Fruit fly (Drosophila melanogaster) whole organism, embryonic: Measurements from ENCODE around the gene CG34301.
A peak's percentile ranks its signal among the peaks of the same experiment; 100 is the strongest.

Source experiments
- ATbp ChIP-seq: fragments of 200-800 bp; sonication (Bioruptor generic); optimal IDR thresholded peaks from 2 replicates; lab custom pipeline; 2017; ENCODE audit warnings: missing biosample characterization, mild to moderate bottlenecking, missing genetic modification characterization, missing genetic modification reagents
- CG10274 ChIP-seq: fragments of 200-800 bp; sonication (Bioruptor generic); optimal IDR thresholded peaks from 3 replicates; lab custom pipeline; 2017; ENCODE audit warnings: missing biosample characterization, mild to moderate bottlenecking, missing genetic modification characterization
- CG11456 ChIP-seq: fragments of 200-800 bp; sonication (Bioruptor generic); IDR thresholded peaks from 3 replicates; pipeline ENCODE4 v1.3.6; 2022; ENCODE audit warnings: missing biosample characterization, missing genetic modification characterization
- CG11504 ChIP-seq: fragments of 200-800 bp; sonication (Bioruptor generic); optimal IDR thresholded peaks from 3 replicates; lab custom pipeline; 2019; ENCODE audit warnings: missing biosample characterization, mild to moderate bottlenecking, missing genetic modification characterization, moderate library complexity
- CG12155 ChIP-seq: fragments of 200-800 bp; sonication (Bioruptor generic); optimal IDR thresholded peaks from 3 replicates; lab custom pipeline; 2016; ENCODE audit warnings: missing biosample characterization, missing genetic modification characterization
- CG12744 ChIP-seq: fragments of 200-800 bp; sonication (Bioruptor generic); optimal IDR thresholded peaks from 2 replicates; lab custom pipeline; 2016; ENCODE audit warnings: missing biosample characterization, missing genetic modification characterization
- CG13287 ChIP-seq: fragments of 200-800 bp; sonication (Bioruptor generic); IDR thresholded peaks from 2 replicates; pipeline ENCODE4 v1.3.6; 2022; ENCODE audit warnings: missing biosample characterization, missing genetic modification characterization; ENCODE audit not compliant: partially characterized antibody
- CG15073 ChIP-seq: fragments of 200-800 bp; sonication (Bioruptor generic); optimal IDR thresholded peaks from 2 replicates; lab custom pipeline; 2016; ENCODE audit warnings: missing biosample characterization, missing genetic modification characterization
- CG1647 ChIP-seq: fragments of 200-800 bp; sonication (Bioruptor generic); optimal IDR thresholded peaks from 3 replicates; lab custom pipeline; 2016; ENCODE audit warnings: missing biosample characterization, missing genetic modification characterization
- CG16813 ChIP-seq: fragments of 200-800 bp; sonication (Bioruptor generic); IDR thresholded peaks from 3 replicates; pipeline ENCODE4 v1.3.6; 2022; ENCODE audit warnings: missing biosample characterization, missing genetic modification characterization; ENCODE audit not compliant: partially characterized antibody
- CG17612 ChIP-seq: fragments of 200-800 bp; sonication (Bioruptor generic); IDR thresholded peaks from 2 replicates; pipeline ENCODE4 v1.3.6; 2022; ENCODE audit warnings: missing biosample characterization, missing genetic modification characterization
- CG2129 ChIP-seq: fragments of 200-800 bp; sonication (Bioruptor generic); IDR thresholded peaks from 2 replicates; pipeline ENCODE4 v1.3.6; 2022; ENCODE audit warnings: missing biosample characterization, missing genetic modification characterization; ENCODE audit not compliant: partially characterized antibody
- CG2202 ChIP-seq: fragments of 200-800 bp; sonication (Bioruptor generic); optimal IDR thresholded peaks from 2 replicates; lab custom pipeline; 2018; ENCODE audit warnings: missing biosample characterization, mild to moderate bottlenecking, missing genetic modification characterization
- CG3065 ChIP-seq: fragments of 200-800 bp; sonication (Bioruptor generic); optimal IDR thresholded peaks from 2 replicates; lab custom pipeline; 2016; ENCODE audit warnings: missing biosample characterization, missing genetic modification characterization
- CG32532 ChIP-seq: fragments of 200-800 bp; sonication (Bioruptor generic); IDR thresholded peaks from 2 replicates; pipeline ENCODE4 v1.3.6; 2022; ENCODE audit warnings: missing biosample characterization, missing genetic modification characterization
- CG4282 ChIP-seq: fragments of 200-800 bp; sonication (Bioruptor generic); optimal IDR thresholded peaks from 2 replicates; lab custom pipeline; 2016; ENCODE audit warnings: missing biosample characterization, missing genetic modification characterization
- CG6272 ChIP-seq: fragments of 200-800 bp; sonication (Bioruptor generic); IDR thresholded peaks from 2 replicates; pipeline ENCODE4 v1.3.6; 2022; ENCODE audit warnings: missing biosample characterization, missing genetic modification characterization
- CG7786 ChIP-seq: fragments of 200-800 bp; sonication (Bioruptor generic); optimal IDR thresholded peaks from 2 replicates; lab custom pipeline; 2016; ENCODE audit warnings: missing biosample characterization, missing genetic modification characterization
- CG8388 ChIP-seq: fragments of 200-800 bp; sonication (Bioruptor generic); optimal IDR thresholded peaks from 2 replicates; lab custom pipeline; 2019; ENCODE audit warnings: missing biosample characterization, mild to moderate bottlenecking, missing genetic modification characterization, moderate library complexity
- CG9609 ChIP-seq: fragments of 200-800 bp; sonication (Bioruptor generic); optimal IDR thresholded peaks from 3 replicates; lab custom pipeline; 2016; ENCODE audit warnings: missing biosample characterization, missing genetic modification characterization
- CG9727 ChIP-seq: fragments of 200-800 bp; sonication (Bioruptor generic); optimal IDR thresholded peaks from 3 replicates; lab custom pipeline; 2017; ENCODE audit warnings: missing biosample characterization, mild to moderate bottlenecking, missing genetic modification characterization
- CG9876 ChIP-seq: fragments of 200-800 bp; sonication (Bioruptor generic); optimal IDR thresholded peaks from 2 replicates; lab custom pipeline; 2016; ENCODE audit warnings: missing biosample characterization, missing genetic modification characterization
- CG9932 ChIP-seq: fragments of 200-800 bp; sonication (Bioruptor generic); IDR thresholded peaks from 2 replicates; pipeline ENCODE4 v1.3.6; 2022; ENCODE audit warnings: missing biosample characterization, missing genetic modification characterization
- CHES-1-like ChIP-seq: fragments of 200-800 bp; sonication (Bioruptor generic); optimal IDR thresholded peaks from 2 replicates; lab custom pipeline; 2016; ENCODE audit warnings: missing biosample characterization, missing genetic modification characterization
- Dek ChIP-seq: fragments of 200-800 bp; sonication (Bioruptor generic); optimal IDR thresholded peaks from 3 replicates; lab custom pipeline; 2019; ENCODE audit warnings: missing biosample characterization, mild to moderate bottlenecking, missing genetic modification characterization, moderate library complexity
- MTF-1 ChIP-seq: fragments of 200-800 bp; sonication (Bioruptor generic); optimal IDR thresholded peaks from 2 replicates; lab custom pipeline; 2018; ENCODE audit warnings: missing biosample characterization, mild to moderate bottlenecking, missing genetic modification characterization, borderline replicate concordance
- Optix ChIP-seq: fragments of 200-800 bp; sonication (Bioruptor generic); IDR thresholded peaks from 3 replicates; pipeline ENCODE4 v1.3.6; 2022; ENCODE audit warnings: missing biosample characterization, missing genetic modification characterization
- Spps ChIP-seq: fragments of 200-800 bp; sonication (Bioruptor generic); optimal IDR thresholded peaks from 2 replicates; lab custom pipeline; 2018; ENCODE audit warnings: missing biosample characterization, mild to moderate bottlenecking, missing genetic modification characterization
- abd-A ChIP-seq: fragments of 200-800 bp; sonication (Bioruptor generic); optimal IDR thresholded peaks from 3 replicates; lab custom pipeline; 2019; ENCODE audit warnings: missing biosample characterization, mild to moderate bottlenecking, missing genetic modification characterization, moderate library complexity
- ap ChIP-seq: fragments of 200-800 bp; sonication (Bioruptor generic); IDR thresholded peaks from 2 replicates; pipeline ENCODE4 v1.3.6; 2022; ENCODE audit warnings: missing biosample characterization, missing genetic modification characterization
- ase ChIP-seq: fragments of 200-800 bp; sonication (Bioruptor generic); IDR thresholded peaks from 3 replicates; pipeline ENCODE4 v1.3.6; 2022; ENCODE audit warnings: missing biosample characterization, missing genetic modification characterization
- ash1 ChIP-seq: fragments of 200-800 bp; sonication (Bioruptor generic); optimal IDR thresholded peaks from 2 replicates; lab custom pipeline; 2018; ENCODE audit warnings: missing biosample characterization, mild to moderate bottlenecking, missing genetic modification characterization
- ato ChIP-seq: fragments of 200-800 bp; sonication (Bioruptor generic); IDR thresholded peaks from 2 replicates; pipeline ENCODE4 v1.3.6; 2022; ENCODE audit warnings: missing biosample characterization, missing genetic modification characterization; ENCODE audit not compliant: partially characterized antibody
- bigmax ChIP-seq: fragments of 200-800 bp; sonication (Bioruptor generic); optimal IDR thresholded peaks from 2 replicates; lab custom pipeline; 2018; ENCODE audit warnings: missing biosample characterization, mild to moderate bottlenecking, missing genetic modification characterization
- bowl ChIP-seq: fragments of 200-800 bp; sonication (Bioruptor generic); IDR thresholded peaks from 2 replicates; pipeline ENCODE4 v1.3.6; 2022; ENCODE audit warnings: missing biosample characterization, missing genetic modification characterization
- br ChIP-seq: fragments of >200 bp; optimal IDR thresholded peaks from 2 replicates; lab custom pipeline; 2017
- corto ChIP-seq: fragments of 200-800 bp; sonication (Bioruptor generic); optimal IDR thresholded peaks from 2 replicates; lab custom pipeline; 2016; ENCODE audit warnings: missing biosample characterization, mild to moderate bottlenecking, missing genetic modification characterization, moderate library complexity
- croc ChIP-seq: fragments of 200-800 bp; sonication (Bioruptor generic); conservative IDR thresholded peaks from 3 replicates; pipeline ENCODE4 v1.3.6; 2022; ENCODE audit warnings: missing biosample characterization, missing genetic modification characterization
- crp ChIP-seq, 2 experiments: fragments of 200-800 bp; sonication (Bioruptor generic); optimal IDR thresholded peaks; 2 replicates in 1 of 2; 3 replicates in 1 of 2; lab custom pipeline; 2017; ENCODE audit warnings: missing biosample characterization in 2 of 2, missing genetic modification characterization in 2 of 2, mild to moderate bottlenecking in 1 of 2, moderate library complexity in 1 of 2
- en ChIP-seq: fragments of 200-800 bp; sonication (Bioruptor generic); optimal IDR thresholded peaks from 2 replicates; lab custom pipeline; 2016; ENCODE audit warnings: missing biosample characterization, missing genetic modification characterization
- ham ChIP-seq: fragments of 200-800 bp; sonication (Bioruptor generic); IDR thresholded peaks from 2 replicates; pipeline ENCODE4 v1.3.6; 2022; ENCODE audit warnings: missing biosample characterization, missing genetic modification characterization
- kay ChIP-seq: fragments of 200-800 bp; sonication (Bioruptor generic); optimal IDR thresholded peaks from 2 replicates; lab custom pipeline; 2016; ENCODE audit warnings: missing biosample characterization, missing genetic modification characterization
- lov ChIP-seq, 2 experiments: fragments of 200-800 bp in 1 of 2; fragments of >200 bp in 1 of 2; sonication (Bioruptor generic) in 1 of 2; IDR thresholded peaks in 1 of 2; optimal IDR thresholded peaks in 1 of 2; 2 replicates in 1 of 2; 3 replicates in 1 of 2; pipeline versions ENCODE4 v1.3.6 to Lab custom; 2017 to 2022; ENCODE audit warnings: missing biosample characterization in 1 of 2, missing genetic modification characterization in 1 of 2
- maf-S ChIP-seq: fragments of 200-800 bp; sonication (Bioruptor generic); optimal IDR thresholded peaks from 2 replicates; lab custom pipeline; 2016; ENCODE audit warnings: missing biosample characterization, missing genetic modification characterization
- org-1 ChIP-seq: fragments of 200-800 bp; sonication (Bioruptor generic); optimal IDR thresholded peaks from 2 replicates; lab custom pipeline; 2017; ENCODE audit warnings: missing biosample characterization, missing genetic modification characterization
- otp ChIP-seq: fragments of 200-800 bp; sonication (Bioruptor generic); IDR thresholded peaks from 3 replicates; pipeline ENCODE4, ENCODE4 v1.3.6; 2022; ENCODE audit warnings: missing biosample characterization, missing genetic modification characterization
- run ChIP-seq: fragments of 200-800 bp; sonication (Bioruptor generic); optimal IDR thresholded peaks from 3 replicates; lab custom pipeline; 2018; ENCODE audit warnings: missing biosample characterization, mild to moderate bottlenecking, missing genetic modification characterization
- schlank ChIP-seq: fragments of 200-800 bp; sonication (Bioruptor generic); optimal IDR thresholded peaks from 2 replicates; lab custom pipeline; 2018; ENCODE audit warnings: missing biosample characterization, mild to moderate bottlenecking, missing genetic modification characterization
- sens ChIP-seq: fragments of 200-800 bp; sonication (Bioruptor generic); peaks from one replicate; lab custom pipeline; 2016; ENCODE audit warnings: missing biosample characterization, missing genetic modification characterization
- tap ChIP-seq: fragments of 200-800 bp; optimal IDR thresholded peaks from 3 replicates; lab custom pipeline; 2019; ENCODE audit warnings: missing biosample characterization, mild to moderate bottlenecking, missing genetic modification characterization, moderate library complexity
- tgo ChIP-seq: fragments of 200-800 bp; sonication (Bioruptor generic); IDR thresholded peaks from 3 replicates; pipeline ENCODE4 v1.3.6; 2022; ENCODE audit warnings: missing biosample characterization, missing genetic modification characterization
- toy ChIP-seq: fragments of 200-800 bp; sonication (Bioruptor generic); IDR thresholded peaks from 2 replicates; pipeline ENCODE4 v1.3.6; 2022; ENCODE audit warnings: missing biosample characterization, missing genetic modification characterization

The CG34301 gene

DNA sequence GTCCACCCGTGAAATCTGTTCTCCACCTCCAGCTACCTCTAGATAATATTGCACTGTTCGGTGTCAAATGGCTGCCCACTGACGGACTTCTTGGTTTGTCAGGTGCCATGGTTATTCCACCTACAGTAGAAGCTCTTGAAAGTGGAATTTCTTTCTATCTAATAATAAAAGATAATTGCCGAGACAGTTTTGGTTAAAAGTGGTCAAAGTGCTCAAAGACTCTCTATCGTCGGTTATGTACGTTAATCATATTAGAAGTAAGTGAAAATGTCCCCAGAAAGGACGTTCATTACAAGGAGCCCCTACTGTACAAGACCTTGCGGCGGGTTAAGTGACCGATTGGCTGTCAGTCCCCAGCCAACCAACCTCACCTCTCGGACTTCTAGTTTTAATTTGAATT lies 29.0 kb upstream of the CG34301 start (continued):
- TF ChIP-seq crp (GFP tag; optimal IDR thresholded peaks at IDR 0.05; lab: Kevin White, UChicago) (no peak), schlank (tag; lab: Kevin White, UChicago) (no peak), CG15073 (GFP tag; lab: Kevin White, UChicago) (no peak), tgo (GFP tag; lab: Robert Waterston, UW) (peak; percentile 62; the same call in 2 of the 3 replicates), CG12744 (GFP tag; lab: Kevin White, UChicago) (no peak), CG6272 (no peak), abd-A (tag; lab: Kevin White, UChicago) (no peak), ATbp (GFP tag; lab: Kevin White, UChicago) (peak; percentile 61), CG9932 (GFP tag; lab: Robert Waterston, UW) (peak; percentile 39; the same call in 1 of the 2 replicates), ato (GFP tag; lab: Robert Waterston, UW) (no peak), Spps (tag; lab: Kevin White, UChicago) (no peak), CG7786 (peak; percentile 23), en (GFP tag; lab: Kevin White, UChicago) (no peak), sens (no peak), lov (optimal IDR thresholded peaks at IDR 0.05; lab: Kevin White, UChicago) (no peak), lov (GFP tag; IDR thresholded peaks at IDR 0.05; lab: Robert Waterston, UW) (no peak), CG9876 (GFP tag; lab: Kevin White, UChicago) (no peak), run (tag; lab: Kevin White, UChicago) (peak; percentile 9), Optix (no peak), CG11456 (GFP tag; lab: Robert Waterston, UW) (peak; percentile 72; the same call in 1 of the 3 replicates), maf-S (no peak), CG12155 (GFP tag; lab: Kevin White, UChicago) (no peak), org-1 (GFP tag; lab: Kevin White, UChicago) (peak; percentile 36), CG2202 (no peak), MTF-1 (GFP tag; lab: Kevin White, UChicago) (no peak), CHES-1-like (GFP tag; lab: Kevin White, UChicago) (no peak), CG3065 (GFP tag; lab: Kevin White, UChicago) (no peak), CG1647 (no peak), otp (GFP tag; lab: Robert Waterston, UW) (no peak), CG11504 (tag; lab: Kevin White, UChicago) (no peak), CG16813 (GFP tag; lab: Robert Waterston, UW) (no peak), corto (GFP tag; lab: Kevin White, UChicago) (no peak), CG4282 (GFP tag; lab: Kevin White, UChicago) (no peak), toy (GFP tag; lab: Robert Waterston, UW) (no peak), CG2129 (GFP tag; lab: Robert Waterston, UW) (no peak), CG10274 (GFP tag; lab: Kevin White, UChicago) (no peak), CG9609 (GFP tag; lab: Kevin White, UChicago) (peak; percentile 41), ap (no peak), CG8388 (GFP tag; lab: Kevin White, UChicago) (peak; percentile 20), bowl (GFP tag; lab: Robert Waterston, UW) (no peak), CG17612 (no peak), Dek (tag; lab: Kevin White, UChicago) (no peak), croc (GFP tag; lab: Robert Waterston, UW) (no peak), CG32532 (GFP tag; lab: Robert Waterston, UW) (peak; percentile 62; the same call in 1 of the 2 replicates), kay (GFP tag; lab: Kevin White, UChicago) (no peak), CG13287 (GFP tag; lab: Robert Waterston, UW) (no peak), ase (GFP tag; lab: Robert Waterston, UW) (peak; percentile 58; the same call in 1 of the 3 replicates), br (no peak), tap (tag; lab: Kevin White, UChicago) (no peak), bigmax (GFP tag; lab: Kevin White, UChicago) (no peak), ham (GFP tag; lab: Robert Waterston, UW) (no peak), ash1 (no peak), CG9727 (GFP tag; lab: Kevin White, UChicago) (no peak)
